Worm (Caenorhabditis elegans) whole organism, L4 larva: ENCODE results near the gene gcy-1.

Experiments
- D1046.2 ChIP-seq: fragments of 200-800 bp; sonication (Bioruptor generic); IDR thresholded peaks from 2 replicates; pipeline ENCODE4 v1.3.6; 2022; ENCODE audit warnings: missing genetic modification characterization, missing compliant biosample characterization
- R02D3.7 ChIP-seq: fragments of 150-350 bp; sonication (generic microtip); optimal IDR thresholded peaks from 3 replicates; lab custom pipeline; 2014; ENCODE audit warnings: missing biosample characterization, missing genetic modification characterization
- T26A8.4 ChIP-seq: fragments of 200-800 bp; sonication (Bioruptor generic); IDR thresholded peaks from 2 replicates; pipeline ENCODE4 v1.3.6; 2022; ENCODE audit warnings: missing genetic modification characterization, missing compliant biosample characterization
- Y105C5A.15 ChIP-seq: fragments of 200-800 bp; sonication (Bioruptor generic); IDR thresholded peaks from 2 replicates; pipeline ENCODE4 v1.3.6; 2022; ENCODE audit warnings: missing genetic modification characterization, missing compliant biosample characterization
- Y48G9A.11 ChIP-seq: fragments of 200-800 bp; sonication (Bioruptor generic); IDR thresholded peaks from 2 replicates; pipeline ENCODE4 v1.3.6; 2022; ENCODE audit warnings: missing genetic modification reagents, missing genetic modification characterization, missing compliant biosample characterization
- Y5F2A.4 ChIP-seq: fragments of 200-800 bp; sonication (Bioruptor generic); optimal IDR thresholded peaks from 2 replicates; lab custom pipeline; 2018; ENCODE audit warnings: mild to moderate bottlenecking, missing genetic modification characterization, missing compliant biosample characterization
- ZK337.2 ChIP-seq: fragments of 200-800 bp; sonication (Bioruptor generic); IDR thresholded peaks from 2 replicates; pipeline ENCODE4 v1.3.6; 2022; ENCODE audit warnings: missing genetic modification reagents, missing genetic modification characterization, missing compliant biosample characterization
- arid-1 ChIP-seq: fragments of 200-800 bp; sonication (Bioruptor generic); conservative IDR thresholded peaks from 2 replicates; pipeline ENCODE4 v1.3.6; 2022; ENCODE audit warnings: missing genetic modification reagents, missing genetic modification characterization, missing compliant biosample characterization
- attf-4 ChIP-seq: sonication (generic microtip); optimal IDR thresholded peaks from 3 replicates; lab custom pipeline; 2017; ENCODE audit warnings: missing biosample characterization, missing genetic modification characterization
- ceh-20 ChIP-seq: fragments of 200-800 bp; sonication (Bioruptor generic); IDR thresholded peaks from 2 replicates; pipeline ENCODE4 v1.3.6; 2022; ENCODE audit warnings: missing genetic modification reagents, missing genetic modification characterization, missing compliant biosample characterization
- ceh-28 ChIP-seq: fragments of 150-350 bp; optimal IDR thresholded peaks from 2 replicates; lab custom pipeline; 2014; ENCODE audit warnings: missing biosample characterization, missing genetic modification reagents, missing genetic modification characterization
- cey-2 ChIP-seq: sonication (generic microtip); optimal IDR thresholded peaks from 3 replicates; lab custom pipeline; 2017; ENCODE audit warnings: missing genetic modification characterization, mild to moderate bottlenecking, missing compliant biosample characterization, antibody characterized with exemption, borderline replicate concordance; ENCODE audit not compliant: insufficient read depth
- daf-19 ChIP-seq: fragments of 200-800 bp; sonication (Bioruptor generic); conservative IDR thresholded peaks from 2 replicates; pipeline ENCODE4 v1.3.6; 2022; ENCODE audit warnings: missing genetic modification characterization, missing compliant biosample characterization
- daf-8 ChIP-seq: fragments of 200-800 bp; sonication (Bioruptor generic); IDR thresholded peaks from 2 replicates; pipeline ENCODE4 v1.3.6; 2022; ENCODE audit warnings: missing genetic modification characterization, missing compliant biosample characterization
- dmd-6 ChIP-seq: fragments of 200-800 bp; sonication (Bioruptor generic); IDR thresholded peaks from 2 replicates; pipeline ENCODE4 v1.3.6; 2022; ENCODE audit warnings: missing genetic modification reagents, missing genetic modification characterization, missing compliant biosample characterization
- dmd-8 ChIP-seq: fragments of 200-800 bp; sonication (Bioruptor generic); IDR thresholded peaks from 2 replicates; pipeline ENCODE4 v1.3.6; 2022; ENCODE audit warnings: missing genetic modification characterization, missing compliant biosample characterization
- dpl-1 ChIP-seq: fragments of 150-350 bp; optimal IDR thresholded peaks from 2 replicates; lab custom pipeline; 2014; ENCODE audit warnings: missing biosample characterization, missing genetic modification reagents, missing genetic modification characterization
- duxl-1 ChIP-seq: sonication (generic microtip); optimal IDR thresholded peaks from 2 replicates; lab custom pipeline; 2016; ENCODE audit warnings: mild to moderate bottlenecking, missing genetic modification characterization, moderate library complexity, missing compliant biosample characterization; ENCODE audit not compliant: poor library complexity
- dve-1 ChIP-seq: sonication (generic microtip); optimal IDR thresholded peaks from 2 replicates; lab custom pipeline; 2017; ENCODE audit warnings: antibody characterized with exemption, mild to moderate bottlenecking, missing genetic modification characterization, missing compliant biosample characterization; ENCODE audit not compliant: insufficient read depth
- fos-1 ChIP-seq: fragments of 150-350 bp; optimal IDR thresholded peaks from 2 replicates; lab custom pipeline; 2014; ENCODE audit warnings: missing biosample characterization, missing genetic modification characterization
- gei-8 ChIP-seq: fragments of 200-800 bp; sonication (Bioruptor generic); optimal IDR thresholded peaks from 2 replicates; lab custom pipeline; 2018; ENCODE audit warnings: mild to moderate bottlenecking, missing genetic modification characterization, missing compliant biosample characterization
- hlh-30 ChIP-seq: sonication (generic microtip); optimal IDR thresholded peaks from 2 replicates; lab custom pipeline; 2017; ENCODE audit warnings: antibody characterized with exemption, mild to moderate bottlenecking, missing genetic modification characterization, missing compliant biosample characterization; ENCODE audit not compliant: insufficient read depth
- jun-1 ChIP-seq: fragments of 150-350 bp; optimal IDR thresholded peaks from 2 replicates; lab custom pipeline; 2014; ENCODE audit warnings: missing biosample characterization, missing genetic modification reagents, missing genetic modification characterization
- lim-7 ChIP-seq: fragments of 200-800 bp; sonication (Bioruptor generic); IDR thresholded peaks from 2 replicates; pipeline ENCODE4 v1.3.6; 2022; ENCODE audit warnings: missing genetic modification characterization, missing compliant biosample characterization
- lin-15B ChIP-seq: fragments of 150-350 bp; sonication (generic microtip); optimal IDR thresholded peaks from 3 replicates; lab custom pipeline; 2014; ENCODE audit warnings: missing biosample characterization, missing genetic modification characterization
- lin-29 ChIP-seq: fragments of 200-800 bp; sonication (Bioruptor generic); IDR thresholded peaks from 2 replicates; pipeline ENCODE4 v1.3.6; 2022; ENCODE audit warnings: missing genetic modification reagents, missing genetic modification characterization, missing compliant biosample characterization
- lin-39 ChIP-seq: fragments of 150-350 bp; optimal IDR thresholded peaks from 2 replicates; lab custom pipeline; 2014; ENCODE audit warnings: missing biosample characterization, missing genetic modification reagents, missing genetic modification characterization
- madf-9 ChIP-seq: fragments of 200-800 bp; sonication (Bioruptor generic); conservative IDR thresholded peaks from 2 replicates; pipeline ENCODE4 v1.3.6; 2022; ENCODE audit warnings: missing genetic modification reagents, missing genetic modification characterization, missing compliant biosample characterization
- mdl-1 ChIP-seq, 2 experiments: fragments of 150-350 bp in 1 of 2; sonication (generic microtip) in 1 of 2; optimal IDR thresholded peaks; 2 replicates each; lab custom pipeline; 2014 to 2017; ENCODE audit warnings: missing biosample characterization in 2 of 2, missing genetic modification characterization in 2 of 2
- mdt-29 ChIP-seq: fragments of 200-800 bp; sonication (Bioruptor generic); IDR thresholded peaks from 2 replicates; pipeline ENCODE4 v1.3.6; 2022; ENCODE audit warnings: missing genetic modification reagents, missing genetic modification characterization, missing compliant biosample characterization
- mes-2 ChIP-seq: sonication (generic microtip); optimal IDR thresholded peaks from 2 replicates; lab custom pipeline; 2016; ENCODE audit warnings: missing genotype, mild to moderate bottlenecking, missing genetic modification characterization, missing compliant biosample characterization; ENCODE audit not compliant: poor library complexity, severe bottlenecking
- mxl-2 ChIP-seq: fragments of 200-800 bp; sonication (Bioruptor generic); conservative IDR thresholded peaks from 2 replicates; pipeline ENCODE4 v1.3.6; 2022; ENCODE audit warnings: missing genetic modification reagents, missing genetic modification characterization, missing compliant biosample characterization
- nhr-10 ChIP-seq: fragments of 150-350 bp; optimal IDR thresholded peaks from 2 replicates; lab custom pipeline; 2014; ENCODE audit warnings: missing biosample characterization, missing genetic modification characterization
- nhr-28 ChIP-seq: fragments of 150-350 bp; optimal IDR thresholded peaks from 2 replicates; lab custom pipeline; 2014; ENCODE audit warnings: missing biosample characterization, missing genetic modification characterization
- nhr-41 ChIP-seq: fragments of 200-800 bp; sonication (Bioruptor generic); IDR thresholded peaks from 2 replicates; pipeline ENCODE4 v1.3.6; 2022; ENCODE audit warnings: missing genetic modification reagents, missing genetic modification characterization, missing compliant biosample characterization
- nhr-42 ChIP-seq: fragments of 200-800 bp; sonication (Bioruptor generic); IDR thresholded peaks from 2 replicates; pipeline ENCODE4 v1.3.6; 2022; ENCODE audit warnings: missing genetic modification characterization, missing compliant biosample characterization
- nhr-48 ChIP-seq: sonication (generic microtip); optimal IDR thresholded peaks from 2 replicates; lab custom pipeline; 2016; ENCODE audit warnings: mild to moderate bottlenecking, missing genetic modification characterization, missing compliant biosample characterization
- nhr-6 ChIP-seq: fragments of 150-350 bp; optimal IDR thresholded peaks from 2 replicates; lab custom pipeline; 2014; ENCODE audit warnings: missing biosample characterization, missing genetic modification characterization
- nhr-76 ChIP-seq: fragments of 150-350 bp; optimal IDR thresholded peaks from 2 replicates; lab custom pipeline; 2014; ENCODE audit warnings: missing biosample characterization, missing genetic modification characterization
- php-3 ChIP-seq: fragments of 200-800 bp; sonication (Bioruptor generic); IDR thresholded peaks from 2 replicates; pipeline ENCODE4 v1.3.6; 2022; ENCODE audit warnings: missing genetic modification reagents, missing genetic modification characterization, missing compliant biosample characterization
- pqm-1 ChIP-seq: sonication (generic microtip); optimal IDR thresholded peaks from 2 replicates; lab custom pipeline; 2017; ENCODE audit warnings: missing biosample characterization, missing genetic modification characterization
- rbr-2 ChIP-seq: sonication (generic microtip); optimal IDR thresholded peaks from 2 replicates; lab custom pipeline; 2016; ENCODE audit warnings: missing genotype, missing genetic modification characterization, missing compliant biosample characterization
- saeg-2 ChIP-seq: fragments of 200-800 bp; sonication (Bioruptor generic); IDR thresholded peaks from 2 replicates; pipeline ENCODE4 v1.3.6; 2022; ENCODE audit warnings: missing genetic modification reagents, missing genetic modification characterization, missing compliant biosample characterization
- set-16 ChIP-seq: fragments of 200-800 bp; sonication (Bioruptor generic); IDR thresholded peaks from 2 replicates; pipeline ENCODE4 v1.3.6; 2022; ENCODE audit warnings: missing genetic modification reagents, missing genetic modification characterization, missing compliant biosample characterization
- snpc-4 ChIP-seq: fragments of 150-350 bp; optimal IDR thresholded peaks from 2 replicates; lab custom pipeline; 2014; ENCODE audit warnings: missing biosample characterization, missing genetic modification characterization
- spr-1 ChIP-seq: sonication (generic microtip); optimal IDR thresholded peaks from 2 replicates; lab custom pipeline; 2016; ENCODE audit warnings: mild to moderate bottlenecking, missing genetic modification characterization, missing compliant biosample characterization
- spr-3 ChIP-seq: fragments of 200-800 bp; sonication (Bioruptor generic); optimal IDR thresholded peaks from 2 replicates; lab custom pipeline; 2018; ENCODE audit warnings: mild to moderate bottlenecking, missing genetic modification characterization, missing compliant biosample characterization
- unc-62 ChIP-seq, 3 experiments: fragments of 150-350 bp in 1 of 3; sonication (generic microtip); optimal IDR thresholded peaks in 2 of 3; peaks in 1 of 3; 1 replicate in 1 of 3; 2 replicates in 2 of 3; lab custom pipeline; 2014 to 2017; ENCODE audit warnings: missing biosample characterization in 3 of 3, missing genetic modification characterization in 3 of 3, missing genetic modification reagents in 3 of 3, missing genotype in 1 of 3
- zfp-3 ChIP-seq: fragments of 200-800 bp; sonication (Bioruptor generic); conservative IDR thresholded peaks from 2 replicates; pipeline ENCODE4 v1.3.6; 2022; ENCODE audit warnings: missing genetic modification reagents, missing genetic modification characterization, missing compliant biosample characterization
- ztf-7 ChIP-seq: fragments of 150-350 bp; optimal IDR thresholded peaks from 2 replicates; lab custom pipeline; 2014; ENCODE audit warnings: missing biosample characterization, missing genetic modification characterization

The gcy-1 gene

DNA sequence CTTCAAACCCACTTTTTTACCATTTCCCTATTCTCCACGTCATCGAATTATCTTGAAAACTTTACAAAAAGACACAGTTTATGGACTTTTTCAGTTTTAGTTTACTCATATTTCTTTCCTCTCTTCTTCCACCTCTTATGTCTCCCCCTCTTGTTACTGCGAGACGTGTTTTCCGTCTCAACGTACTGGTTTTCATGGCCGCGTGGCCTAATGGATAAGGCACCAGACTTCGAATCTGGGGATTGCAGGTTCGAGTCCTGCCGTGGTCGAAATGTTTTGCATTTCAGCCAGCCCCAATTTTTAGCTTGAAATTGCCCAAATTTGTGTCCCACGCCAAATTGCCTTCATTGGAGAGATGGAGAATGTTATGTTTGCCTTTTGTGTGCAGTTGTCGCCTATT, 49.3 kb upstream of the gcy-1 start (continued):
- TF ChIP-seq php-3 (GFP tag; lab: Robert Waterston, UW) (peak; percentile 69; the same call in 1 of the 2 replicates), spr-1 (tag; lab: Kevin White, UChicago) (peak; percentile 70), mes-2 (tag; lab: Kevin White, UChicago) (peak; percentile 73), gei-8 (GFP tag; lab: Kevin White, UChicago) (peak; percentile 53), R02D3.7 (tag; lab: Kevin White, UChicago) (no peak), daf-8 (GFP tag; lab: Robert Waterston, UW) (no peak), lin-29 (GFP tag; lab: Robert Waterston, UW) (0 out of 2 replicates have a peak, but pooled peaks have one; percentile 27), ceh-20 (GFP tag; lab: Robert Waterston, UW) (peak; percentile 76; the same call in 1 of the 2 replicates), T26A8.4 (GFP tag; lab: Robert Waterston, UW) (peak; percentile 65; the same call in 1 of the 2 replicates), Y5F2A.4 (GFP tag; lab: Kevin White, UChicago) (no peak), fos-1 (no peak), cey-2 (tag; lab: Kevin White, UChicago) (no peak), daf-19 (GFP tag; lab: Robert Waterston, UW) (no peak), lin-39 (tag; lab: Kevin White, UChicago) (no peak), dpl-1 (GFP tag; lab: Kevin White, UChicago) (peak; percentile 20), madf-9 (GFP tag; lab: Robert Waterston, UW) (peak; percentile 80), dve-1 (tag; lab: Kevin White, UChicago) (peak; percentile 41), mdl-1 (tag; optimal IDR thresholded peaks at IDR 0.05; lab: Kevin White, UChicago) (no peak), spr-3 (GFP tag; lab: Kevin White, UChicago) (peak; percentile 71), nhr-48 (tag; lab: Kevin White, UChicago) (peak; percentile 62), nhr-10 (tag; lab: Kevin White, UChicago) (no peak), ceh-28 (no peak), unc-62 (GFP tag; optimal IDR thresholded peaks at IDR 0.05 in 1 of 2; lab: Kevin White, UChicago) (no peak), unc-62 (tag; optimal IDR thresholded peaks at IDR 0.05; lab: Kevin White, UChicago) (no peak), attf-4 (tag; lab: Kevin White, UChicago) (no peak), saeg-2 (0 out of 2 replicates have a peak, but pooled peaks have one; percentile 46), lin-15B (tag; lab: Kevin White, UChicago) (no peak), D1046.2 (GFP tag; lab: Robert Waterston, UW) (peak; percentile 85), hlh-30 (tag; lab: Kevin White, UChicago) (peak; percentile 54), set-16 (peak; percentile 20; the same call in 1 of the 2 replicates), ZK337.2 (GFP tag; lab: Robert Waterston, UW) (peak; percentile 70), lim-7 (GFP tag; lab: Robert Waterston, UW) (peak; percentile 97), pqm-1 (no peak), nhr-41 (GFP tag; lab: Robert Waterston, UW) (peak; percentile 82; the same call in 1 of the 2 replicates), duxl-1 (tag; lab: Kevin White, UChicago) (peak; percentile 59), Y105C5A.15 (GFP tag; lab: Robert Waterston, UW) (peak; percentile 79; the same call in 1 of the 2 replicates), mxl-2 (GFP tag; lab: Robert Waterston, UW) (peak; percentile 69; the same call in 1 of the 2 replicates), dmd-6 (GFP tag; lab: Robert Waterston, UW) (peak; percentile 67), ztf-7 (peak; percentile 29), arid-1 (peak; percentile 84), nhr-28 (tag; lab: Kevin White, UChicago) (peak; percentile 29), nhr-42 (no peak), zfp-3 (GFP tag; lab: Robert Waterston, UW) (peak; percentile 49; the same call in 1 of the 2 replicates), rbr-2 (tag; lab: Kevin White, UChicago) (peak; percentile 50), dmd-8 (GFP tag; lab: Robert Waterston, UW) (peak; percentile 93), nhr-6 (peak; percentile 14), jun-1 (no peak), snpc-4 (tag; lab: Kevin White, UChicago) (no peak), Y48G9A.11 (peak; percentile 90), mdt-29 (GFP tag; lab: Robert Waterston, UW) (peak; percentile 68; the same call in 1 of the 2 replicates), nhr-76 (no peak)
